Worm (Caenorhabditis elegans) whole organism, L1 larva: Measurements from ENCODE around the gene rpl-11.1.

Source experiments
- C16A3.4 ChIP-seq: fragments of 150-350 bp; optimal IDR thresholded peaks from 2 replicates; lab custom pipeline; 2014; ENCODE audit warnings: missing biosample characterization, missing genetic modification characterization
- C34B4.2 ChIP-seq: sonication (generic microtip); optimal IDR thresholded peaks from 2 replicates; lab custom pipeline; 2017; ENCODE audit warnings: mild to moderate bottlenecking, missing genetic modification characterization, missing compliant biosample characterization
- blmp-1 ChIP-seq: fragments of 150-350 bp; optimal IDR thresholded peaks from 2 replicates; lab custom pipeline; 2014; ENCODE audit warnings: missing biosample characterization, missing genetic modification characterization
- ceh-63 ChIP-seq: fragments of 200-800 bp; sonication (Bioruptor generic); optimal IDR thresholded peaks from 2 replicates; lab custom pipeline; 2018; ENCODE audit warnings: mild to moderate bottlenecking, missing genetic modification characterization, missing compliant biosample characterization
- ceh-82 ChIP-seq, 3 experiments: fragments of 150-350 bp in 1 of 3; sonication (generic microtip) in 2 of 3; optimal IDR thresholded peaks; 2 replicates each; lab custom pipeline; 2014 to 2017; ENCODE audit warnings: missing biosample characterization in 3 of 3, missing genetic modification characterization in 3 of 3
- dpl-1 ChIP-seq, 3 experiments: fragments of 150-350 bp in 2 of 3; sonication (generic microtip) in 1 of 3; optimal IDR thresholded peaks; 2 replicates each; lab custom pipeline; 2014 to 2017; ENCODE audit warnings: missing biosample characterization in 3 of 3, missing genetic modification characterization in 3 of 3, missing genetic modification reagents in 3 of 3
- efl-1 ChIP-seq, 4 experiments: fragments of 150-350 bp; optimal IDR thresholded peaks in 3 of 4; peaks in 1 of 4; 1 replicate in 1 of 4; 2 replicates in 3 of 4; lab custom pipeline; 2014; ENCODE audit warnings: missing biosample characterization in 2 of 4, missing genetic modification characterization in 2 of 4, missing genetic modification reagents in 2 of 4
- egl-13 ChIP-seq: sonication (generic microtip); optimal IDR thresholded peaks from 2 replicates; lab custom pipeline; 2016; ENCODE audit warnings: missing genotype, missing genetic modification reagents, missing genetic modification characterization, missing compliant biosample characterization
- elt-2 ChIP-seq: sonication (generic microtip); optimal IDR thresholded peaks from 2 replicates; lab custom pipeline; 2016; ENCODE audit warnings: missing genetic modification characterization, mild to moderate bottlenecking, inconsistent platforms, missing compliant biosample characterization, missing genetic modification reagents
- elt-3 ChIP-seq, 6 experiments: fragments of 150-350 bp in 1 of 6; sonication (generic microtip); optimal IDR thresholded peaks; 2 replicates each; lab custom pipeline; 2017 to 2018; ENCODE audit warnings: missing biosample characterization in 6 of 6, missing genetic modification characterization in 6 of 6, inconsistent platforms in 1 of 6
- fkh-4 ChIP-seq: sonication (generic microtip); optimal IDR thresholded peaks from 2 replicates; lab custom pipeline; 2016; ENCODE audit warnings: missing compliant biosample characterization, missing genetic modification characterization, borderline replicate concordance
- jun-1 ChIP-seq: fragments of 150-350 bp; optimal IDR thresholded peaks from 2 replicates; lab custom pipeline; 2014; ENCODE audit warnings: missing biosample characterization, missing genetic modification reagents, missing genetic modification characterization
- lin-13 ChIP-seq: fragments of 150-350 bp; optimal IDR thresholded peaks from 2 replicates; lab custom pipeline; 2014; ENCODE audit warnings: missing biosample characterization, missing genetic modification reagents, missing genetic modification characterization
- lin-14 ChIP-seq: fragments of 200-800 bp; sonication (Bioruptor generic); optimal IDR thresholded peaks from 2 replicates; lab custom pipeline; 2018; ENCODE audit warnings: mild to moderate bottlenecking, missing genetic modification characterization, moderate library complexity, missing compliant biosample characterization
- lin-35 ChIP-seq, 2 experiments: fragments of 150-350 bp; optimal IDR thresholded peaks; 2 replicates each; lab custom pipeline; 2014; ENCODE audit warnings: missing biosample characterization in 2 of 2, missing genetic modification characterization in 2 of 2, missing genetic modification reagents in 2 of 2
- lsy-2 ChIP-seq, 2 experiments: fragments of 150-350 bp; optimal IDR thresholded peaks; 2 replicates each; lab custom pipeline; 2014; ENCODE audit warnings: missing biosample characterization in 2 of 2, missing genetic modification characterization in 2 of 2
- mdl-1 ChIP-seq, 2 experiments: fragments of 150-350 bp; optimal IDR thresholded peaks; 2 replicates each; lab custom pipeline; 2014 to 2017; ENCODE audit warnings: missing biosample characterization in 2 of 2, missing genetic modification characterization in 2 of 2, inconsistent platforms in 1 of 2
- mef-2 ChIP-seq: fragments of 150-350 bp; optimal IDR thresholded peaks from 2 replicates; lab custom pipeline; 2014; ENCODE audit warnings: missing biosample characterization, missing genetic modification characterization
- nhr-11 ChIP-seq: fragments of 150-350 bp; optimal IDR thresholded peaks from 2 replicates; lab custom pipeline; 2014; ENCODE audit warnings: missing biosample characterization, missing genetic modification characterization
- nhr-20 ChIP-seq: sonication (generic microtip); optimal IDR thresholded peaks from 2 replicates; lab custom pipeline; 2016; ENCODE audit warnings: mild to moderate bottlenecking, missing genetic modification characterization, missing compliant biosample characterization
- nhr-237 ChIP-seq: fragments of 150-350 bp; optimal IDR thresholded peaks from 2 replicates; lab custom pipeline; 2014; ENCODE audit warnings: missing biosample characterization, missing genetic modification characterization
- nhr-28 ChIP-seq: fragments of 150-350 bp; optimal IDR thresholded peaks from 2 replicates; lab custom pipeline; 2014; ENCODE audit warnings: missing biosample characterization, missing genetic modification characterization
- nhr-71 ChIP-seq: sonication (generic microtip); optimal IDR thresholded peaks from 2 replicates; lab custom pipeline; 2016; ENCODE audit warnings: mild to moderate bottlenecking, missing genetic modification characterization, moderate library complexity, missing compliant biosample characterization
- nhr-77 ChIP-seq: fragments of 150-350 bp; optimal IDR thresholded peaks from 2 replicates; lab custom pipeline; 2014; ENCODE audit warnings: missing biosample characterization, missing genetic modification characterization
- nhr-84 ChIP-seq: sonication (generic microtip); optimal IDR thresholded peaks from 2 replicates; lab custom pipeline; 2017; ENCODE audit warnings: missing biosample characterization, missing genetic modification characterization
- nhr-85 ChIP-seq: sonication (generic microtip); peaks from one replicate; lab custom pipeline; 2016; ENCODE audit warnings: missing genetic modification characterization, inconsistent platforms, missing compliant biosample characterization
- nhr-90 ChIP-seq: sonication (generic microtip); optimal IDR thresholded peaks from 2 replicates; lab custom pipeline; 2016; ENCODE audit warnings: mild to moderate bottlenecking, missing genetic modification characterization, missing compliant biosample characterization; ENCODE audit not compliant: poor library complexity
- pax-3 ChIP-seq: fragments of 200-800 bp; sonication (Bioruptor generic); optimal IDR thresholded peaks from 2 replicates; lab custom pipeline; 2018; ENCODE audit warnings: mild to moderate bottlenecking, missing genetic modification characterization, moderate library complexity, missing compliant biosample characterization
- rnt-1 ChIP-seq: sonication (generic microtip); optimal IDR thresholded peaks from 2 replicates; lab custom pipeline; 2016; ENCODE audit warnings: mild to moderate bottlenecking, missing genetic modification characterization, moderate library complexity, missing compliant biosample characterization
- snu-23 ChIP-seq: sonication (generic microtip); optimal IDR thresholded peaks from 2 replicates; lab custom pipeline; 2016; ENCODE audit warnings: missing genetic modification characterization, missing compliant biosample characterization
- unc-30 ChIP-seq: sonication (generic microtip); optimal IDR thresholded peaks from 2 replicates; lab custom pipeline; 2017; ENCODE audit warnings: missing biosample characterization, missing genetic modification characterization
- unc-62 ChIP-seq: fragments of 150-350 bp; optimal IDR thresholded peaks from 2 replicates; lab custom pipeline; 2014; ENCODE audit warnings: missing biosample characterization, missing genetic modification reagents, missing genetic modification characterization
- unc-86 ChIP-seq: sonication (generic microtip); optimal IDR thresholded peaks from 2 replicates; lab custom pipeline; 2016; ENCODE audit warnings: missing genetic modification characterization, missing compliant biosample characterization
- xbp-1 ChIP-seq: sonication (generic microtip); optimal IDR thresholded peaks from 2 replicates; lab custom pipeline; 2016; ENCODE audit warnings: missing genetic modification characterization, missing compliant biosample characterization
- zip-4 ChIP-seq: fragments of 200-800 bp; sonication (Bioruptor generic); optimal IDR thresholded peaks from 2 replicates; lab custom pipeline; 2018; ENCODE audit warnings: mild to moderate bottlenecking, missing genetic modification characterization, moderate library complexity, missing compliant biosample characterization

rpl-11.1 gene

DNA sequence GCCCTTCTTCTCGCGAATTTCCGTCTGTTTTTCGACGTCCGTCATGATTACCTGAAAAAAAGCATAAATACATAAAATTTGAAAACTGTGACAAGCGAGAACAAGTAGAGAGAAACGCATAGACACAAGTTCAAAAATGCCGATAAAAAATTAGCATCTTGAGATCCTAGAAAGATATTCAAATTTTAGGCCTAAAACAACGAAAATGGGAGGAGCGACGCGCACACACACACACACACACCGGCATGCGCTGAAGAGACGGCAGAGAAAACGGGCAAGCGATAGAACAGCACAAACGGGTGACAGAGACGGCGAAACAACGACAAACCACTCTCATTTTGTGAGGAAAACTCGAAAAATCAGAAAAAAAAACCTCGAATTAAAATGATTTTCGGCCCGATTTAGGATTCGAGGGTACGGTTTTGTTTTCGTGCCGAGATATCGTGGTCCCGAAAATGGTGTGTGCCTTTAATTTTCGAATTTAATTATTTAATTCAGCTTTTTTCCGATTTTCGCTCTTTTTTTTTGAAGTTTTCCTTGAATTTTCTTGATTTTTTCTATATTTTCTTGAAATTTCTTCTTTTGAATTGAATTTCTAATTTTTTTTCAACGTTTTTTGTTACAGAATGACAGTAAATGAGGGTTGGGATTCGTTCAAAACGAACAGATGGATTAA, at the start of gene rpl-11.1, which contains the start of gene T22F3.2:
TSS of gene rpl-11.1 (minus strand) at position 51 of the 676 bp plus-strand sequence.
TSS of gene T22F3.2 (plus strand) at position 626 of the 676 bp plus-strand sequence.
- TF ChIP-seq lsy-2 (tag; optimal IDR thresholded peaks at IDR 0.05; lab: Kevin White, UChicago) (peak in 1 of 2 experiments; percentile 30), rnt-1 (peak; percentile 43), ceh-82 (tag; optimal IDR thresholded peaks at IDR 0.05; lab: Kevin White, UChicago) (peak in 1 of 3 experiments; percentile 35), nhr-20 (no peak), xbp-1 (tag; lab: Kevin White, UChicago) (no peak), efl-1 (optimal IDR thresholded peaks at IDR 0.05; lab: Kevin White, UChicago) (peak; percentile 31 to 55), efl-1 (GFP tag; optimal IDR thresholded peaks at IDR 0.05 in 1 of 2; lab: Kevin White, UChicago) (peak in 1 of 2 experiments; percentile 33), nhr-85 (tag; lab: Kevin White, UChicago) (peak; percentile 58), mdl-1 (tag; optimal IDR thresholded peaks at IDR 0.05; lab: Kevin White, UChicago) (peak in 1 of 2 experiments; percentile 26), unc-86 (tag; lab: Kevin White, UChicago) (no peak), lin-35 (GFP tag; optimal IDR thresholded peaks at IDR 0.05; lab: Kevin White, UChicago) (peak in 1 of 2 experiments; percentile 35), fkh-4 (no peak), nhr-90 (tag; lab: Kevin White, UChicago) (no peak), nhr-84 (tag; lab: Kevin White, UChicago) (no peak), unc-30 (tag; lab: Kevin White, UChicago) (no peak), lin-14 (GFP tag; lab: Kevin White, UChicago) (peak; percentile 32), dpl-1 (GFP tag; optimal IDR thresholded peaks at IDR 0.05; lab: Kevin White, UChicago) (peak in 1 of 3 experiments; percentile 26), C16A3.4 (no peak), elt-3 (tag; optimal IDR thresholded peaks at IDR 0.05; lab: Kevin White, UChicago) (peak in 1 of 6 experiments; percentile 7), snu-23 (GFP tag; lab: Kevin White, UChicago) (no peak)

DNA sequence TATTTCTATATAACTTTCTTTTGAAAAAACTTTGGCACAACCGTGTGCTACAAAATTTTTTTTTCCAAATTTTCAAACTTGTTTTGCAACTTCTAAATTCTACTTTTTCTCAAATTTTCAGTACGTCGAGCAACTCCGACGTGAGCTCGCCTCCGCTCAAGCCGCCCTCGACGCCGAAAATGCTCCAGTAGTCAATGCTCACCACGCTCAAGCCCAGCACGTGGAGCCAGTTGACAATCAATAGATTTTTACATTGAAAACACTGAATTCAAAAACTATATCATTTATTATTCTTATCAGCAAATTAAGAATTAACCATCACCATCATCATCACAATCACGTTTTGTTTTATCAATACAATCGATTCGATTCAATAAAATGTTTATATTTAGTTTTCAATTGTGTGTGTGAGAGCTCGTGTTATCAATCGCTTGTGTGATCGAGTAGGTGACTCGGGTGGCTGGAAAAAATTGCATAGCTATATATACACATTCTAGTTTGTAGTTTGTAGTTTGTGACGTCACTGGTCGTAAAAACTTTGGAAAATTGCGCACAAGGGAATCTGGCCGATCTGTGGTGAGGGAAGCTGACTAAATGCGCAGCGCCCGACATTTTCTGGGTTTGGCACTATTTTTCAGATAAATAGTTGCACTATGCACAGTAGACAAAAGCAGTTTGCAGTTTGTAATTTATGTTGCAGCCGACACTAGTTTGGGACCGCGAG, 48.6 kb upstream of the rpl-11.1 start:
- no peak for TF ChIP-seq lin-14 (GFP tag; lab: Kevin White, UChicago)
- TF ChIP-seq blmp-1 (tag; lab: Kevin White, UChicago) = no peak
- TF ChIP-seq pax-3 (tag; lab: Kevin White, UChicago) = no peak
- no peak for TF ChIP-seq nhr-77 (tag; lab: Kevin White, UChicago)
- TF ChIP-seq xbp-1 (tag; lab: Kevin White, UChicago) = no peak
- TF ChIP-seq lsy-2 (tag; optimal IDR thresholded peaks at IDR 0.05; lab: Kevin White, UChicago) = no peak
- no peak for TF ChIP-seq egl-13
- TF ChIP-seq jun-1 (tag; lab: Kevin White, UChicago) = no peak
- no peak for TF ChIP-seq mef-2 (tag; lab: Kevin White, UChicago)
- TF ChIP-seq C34B4.2 (tag; lab: Kevin White, UChicago) = no peak
- no peak for TF ChIP-seq ceh-63 (GFP tag; lab: Kevin White, UChicago)
- peak in 1 of 2 experiments; percentile 53 for TF ChIP-seq lin-35 (GFP tag; optimal IDR thresholded peaks at IDR 0.05; lab: Kevin White, UChicago)
- peak; percentile 54 for TF ChIP-seq nhr-71 (tag; lab: Kevin White, UChicago)
- no peak for TF ChIP-seq nhr-237 (tag; lab: Kevin White, UChicago)
- TF ChIP-seq C16A3.4 = no peak
- no peak for TF ChIP-seq nhr-28 (tag; lab: Kevin White, UChicago)
- no peak for TF ChIP-seq zip-4 (GFP tag; lab: Kevin White, UChicago)
- TF ChIP-seq elt-2 (tag; lab: Kevin White, UChicago) = peak; percentile 92
- TF ChIP-seq nhr-90 (tag; lab: Kevin White, UChicago) = peak; percentile 15
- TF ChIP-seq unc-86 (tag; lab: Kevin White, UChicago) = no peak
- TF ChIP-seq nhr-84 (tag; lab: Kevin White, UChicago) = no peak
- TF ChIP-seq nhr-20 = peak; percentile 33
- peak in 1 of 2 experiments; percentile 13 for TF ChIP-seq mdl-1 (tag; optimal IDR thresholded peaks at IDR 0.05; lab: Kevin White, UChicago)
- TF ChIP-seq efl-1 (optimal IDR thresholded peaks at IDR 0.05; lab: Kevin White, UChicago) = no peak
- peak in 1 of 2 experiments; percentile 93 for TF ChIP-seq efl-1 (GFP tag; optimal IDR thresholded peaks at IDR 0.05 in 1 of 2; lab: Kevin White, UChicago)
- TF ChIP-seq unc-62 (GFP tag; lab: Kevin White, UChicago) = no peak
- TF ChIP-seq lin-13 = no peak
- no peak for TF ChIP-seq nhr-11
